Fruit fly (Drosophila melanogaster): Measurements from ENCODE around the gene mys.
A peak's percentile ranks its signal among the peaks of the same experiment; 100 is the strongest.

Gene mys

DNA sequence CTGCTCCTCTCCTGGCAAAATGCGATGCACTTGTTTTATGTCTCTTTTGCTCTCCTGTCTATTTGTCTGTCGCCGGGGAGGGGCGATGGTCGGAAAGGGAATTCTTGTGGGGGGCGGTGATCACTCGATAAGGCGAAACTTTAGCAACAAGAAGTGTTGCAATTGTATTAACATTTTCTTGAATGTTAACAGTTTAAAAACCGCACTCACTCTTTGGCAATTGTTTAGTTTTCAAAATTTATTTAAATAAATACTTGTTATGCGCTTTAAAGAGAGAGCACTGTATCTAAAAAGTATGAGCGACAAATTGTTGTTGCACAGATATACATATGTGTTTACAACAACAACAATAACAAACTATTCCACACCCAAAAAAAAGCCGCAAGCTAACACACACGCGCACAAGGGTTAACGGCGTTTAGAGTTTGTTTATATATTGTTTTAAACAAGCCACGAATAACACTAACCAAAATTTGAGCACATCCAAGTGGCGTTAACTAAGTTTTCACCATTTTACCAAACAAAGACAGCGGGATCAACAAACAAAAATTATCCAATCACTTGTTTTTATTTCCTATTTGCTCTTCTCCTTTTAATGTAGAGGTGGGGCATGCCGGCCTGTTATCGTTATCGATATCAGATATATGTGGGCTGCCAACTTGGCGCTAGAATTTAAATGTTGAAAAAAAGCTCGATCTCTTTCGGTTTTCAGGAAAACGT is 40.2 kb downstream of the mys start, which contains the start of gene CG2258 (continued):
- TF ChIP-seq CG5245 (GFP tag; optimal IDR thresholded peaks at IDR 0.05) = peak; percentile 76
- no peak for TF ChIP-seq CG15479 (GFP tag; optimal IDR thresholded peaks at IDR 0.05)
- TF ChIP-seq trem (tag; optimal IDR thresholded peaks at IDR 0.05) = peak; percentile 96
- TF ChIP-seq Myb (GFP tag; optimal IDR thresholded peaks at IDR 0.05) = peak; percentile 30
- no peak for TF ChIP-seq inv (GFP tag; IDR thresholded peaks at IDR 0.05; ENCODE audit: partially characterized antibody)
- TF ChIP-seq B-H1 (GFP tag; IDR thresholded peaks at IDR 0.05) = peak; percentile 73
- TF ChIP-seq CG2875 (GFP tag; optimal IDR thresholded peaks at IDR 0.05) = peak; percentile 84
- TF ChIP-seq CG15011 (GFP tag; optimal IDR thresholded peaks at IDR 0.05) = peak; percentile 76
- no peak for TF ChIP-seq insv (GFP tag; optimal IDR thresholded peaks at IDR 0.05)
- TF ChIP-seq Opbp (GFP tag; IDR thresholded peaks at IDR 0.05; ENCODE audit: partially characterized antibody) = no peak
- peak; percentile 95 for TF ChIP-seq CG17359 (tag; optimal IDR thresholded peaks at IDR 0.05)
- peak; percentile 66 for TF ChIP-seq Nf-YA (GFP tag; IDR thresholded peaks at IDR 0.05)
- TF ChIP-seq CG10267 (tag; optimal IDR thresholded peaks at IDR 0.05) = peak; percentile 74
- TF ChIP-seq Bdp1 (GFP tag; optimal IDR thresholded peaks at IDR 0.05) = peak; percentile 45
- TF ChIP-seq Sry-δ (GFP tag; optimal IDR thresholded peaks at IDR 0.05) = peak; percentile 82
- peak; percentile 90 for TF ChIP-seq Blimp-1 (GFP tag; optimal IDR thresholded peaks at IDR 0.05)
- TF ChIP-seq nerfin-2 (GFP tag; IDR thresholded peaks at IDR 0.05; ENCODE audit: partially characterized antibody) = no peak
- peak; percentile 76 for TF ChIP-seq Chrac-16 (GFP tag; optimal IDR thresholded peaks at IDR 0.05)
- TF ChIP-seq Fer3 (tag; optimal IDR thresholded peaks at IDR 0.05) = peak; percentile 91
- peak; percentile 53 for TF ChIP-seq crol (GFP tag; IDR thresholded peaks at IDR 0.05)
- TF ChIP-seq bigmax (GFP tag; optimal IDR thresholded peaks at IDR 0.05) = no peak
- peak; percentile 92 for TF ChIP-seq unpg (GFP tag; optimal IDR thresholded peaks at IDR 0.05)
- peak; percentile 52 for TF ChIP-seq slou (GFP tag; optimal IDR thresholded peaks at IDR 0.05)
- TF ChIP-seq Hr51 (GFP tag; optimal IDR thresholded peaks at IDR 0.05) = peak; percentile 44 to 85
- peak; percentile 53 for TF ChIP-seq CG7928 (GFP tag; optimal IDR thresholded peaks at IDR 0.05)
- TF ChIP-seq pum (GFP tag; optimal IDR thresholded peaks at IDR 0.05) = no peak
- peak; percentile 65 for TF ChIP-seq CG13624 (GFP tag; optimal IDR thresholded peaks at IDR 0.05)
- peak; percentile 79 for TF ChIP-seq gce (GFP tag; IDR thresholded peaks at IDR 0.05)
- peak; percentile 35 for TF ChIP-seq CG14965 (GFP tag; optimal IDR thresholded peaks at IDR 0.05; ENCODE audit: borderline replicate concordance)
- peak; percentile 93 for TF ChIP-seq row (GFP tag; IDR thresholded peaks at IDR 0.05)
- peak; percentile 64 for TF ChIP-seq CG5180 (GFP tag; optimal IDR thresholded peaks at IDR 0.05)
- TF ChIP-seq org-1 (GFP tag; optimal IDR thresholded peaks at IDR 0.05) = peak; percentile 47
- TF ChIP-seq pan (optimal IDR thresholded peaks at IDR 0.05) = no peak
- peak in 1 of 2 experiments; percentile 91 for TF ChIP-seq pan (GFP tag; optimal IDR thresholded peaks at IDR 0.05 in 1 of 2, IDR thresholded peaks at IDR 0.05 in 1 of 2)
- TF ChIP-seq CG30020 (tag; optimal IDR thresholded peaks at IDR 0.05) = no peak
- peak; percentile 49 for TF ChIP-seq Scr (GFP tag; IDR thresholded peaks at IDR 0.05; ENCODE audit: partially characterized antibody)
- TF ChIP-seq pfk (GFP tag; optimal IDR thresholded peaks at IDR 0.05) = no peak
- peak; percentile 89 for TF ChIP-seq ranshi (GFP tag; IDR thresholded peaks at IDR 0.05)
- TF ChIP-seq CG8478 (optimal IDR thresholded peaks at IDR 0.05) = no peak
- TF ChIP-seq CG1647 (GFP tag; optimal IDR thresholded peaks at IDR 0.05) = peak; percentile 77
- TF ChIP-seq lilli (GFP tag; optimal IDR thresholded peaks at IDR 0.05) = peak; percentile 46
- no peak for TF ChIP-seq CG8359 (GFP tag; optimal IDR thresholded peaks at IDR 0.05; ENCODE audit: borderline replicate concordance)
- no peak for TF ChIP-seq yki (optimal IDR thresholded peaks at IDR 0.05)
- peak; percentile 54 for TF ChIP-seq B-H2 (GFP tag; optimal IDR thresholded peaks at IDR 0.05)
- TF ChIP-seq ems (GFP tag; optimal IDR thresholded peaks at IDR 0.05) = peak; percentile 73
- peak; percentile 60 for TF ChIP-seq HLH54F (GFP tag; optimal IDR thresholded peaks at IDR 0.05)
- no peak for TF ChIP-seq CG7745 (tag; optimal IDR thresholded peaks at IDR 0.05)
- no peak for TF ChIP-seq CG1832 (GFP tag; optimal IDR thresholded peaks at IDR 0.05)
- TF ChIP-seq jing (GFP tag; optimal IDR thresholded peaks at IDR 0.05) = peak; percentile 68
